Worm (Caenorhabditis elegans) whole organism, young adult: ENCODE measurements around the gene str-131.

ENCODE experiments used
- B0019.2 ChIP-seq: fragments of 200-800 bp; sonication (Bioruptor generic); conservative IDR thresholded peaks from 2 replicates; pipeline ENCODE4 v1.3.6; 2022; ENCODE audit warnings: missing genetic modification reagents, missing genetic modification characterization, missing compliant biosample characterization
- C17E4.6 ChIP-seq: fragments of 200-800 bp; sonication (Bioruptor generic); IDR thresholded peaks from 2 replicates; pipeline ENCODE4 v1.3.6; 2022; ENCODE audit warnings: missing genetic modification reagents, missing genetic modification characterization, missing compliant biosample characterization
- D2030.7 ChIP-seq: fragments of 200-800 bp; sonication (Bioruptor generic); IDR thresholded peaks from 2 replicates; pipeline ENCODE4 v1.3.6; 2022; ENCODE audit warnings: missing genetic modification reagents, missing genetic modification characterization, missing compliant biosample characterization
- F55B11.4 ChIP-seq: sonication (generic microtip); optimal IDR thresholded peaks from 2 replicates; lab custom pipeline; 2016; ENCODE audit warnings: missing compliant biosample characterization, missing genetic modification characterization, borderline replicate concordance; ENCODE audit not compliant: insufficient read depth
- K12H6.12 ChIP-seq: fragments of 200-800 bp; sonication (Bioruptor generic); optimal IDR thresholded peaks from 2 replicates; lab custom pipeline; 2018; ENCODE audit warnings: mild to moderate bottlenecking, missing genetic modification characterization, missing compliant biosample characterization
- T26A5.8 ChIP-seq: sonication (generic microtip); optimal IDR thresholded peaks from 2 replicates; lab custom pipeline; 2016; ENCODE audit warnings: missing genetic modification characterization, missing compliant biosample characterization
- Y79H2A.3 ChIP-seq: fragments of 200-800 bp; sonication (Bioruptor generic); conservative IDR thresholded peaks from 2 replicates; pipeline ENCODE4 v1.3.6; 2022; ENCODE audit warnings: missing genetic modification reagents, missing genetic modification characterization, missing compliant biosample characterization
- ZK185.1 ChIP-seq: sonication (generic microtip); optimal IDR thresholded peaks from 2 replicates; lab custom pipeline; 2016; ENCODE audit warnings: mild to moderate bottlenecking, missing genetic modification characterization, missing compliant biosample characterization; ENCODE audit not compliant: poor library complexity, severe bottlenecking
- ama-1 ChIP-seq, 3 experiments: fragments of 150-350 bp in 1 of 3; sonication (generic microtip) in 2 of 3; optimal IDR thresholded peaks; 2 replicates each; lab custom pipeline; 2014 to 2018; ENCODE audit warnings: missing biosample characterization in 2 of 3, missing genetic modification characterization in 2 of 3, missing genetic modification reagents in 2 of 3
- aptf-2 ChIP-seq: fragments of 200-800 bp; sonication (Bioruptor generic); conservative IDR thresholded peaks from 2 replicates; pipeline ENCODE4 v1.3.6; 2022; ENCODE audit warnings: missing genetic modification reagents, missing genetic modification characterization, missing compliant biosample characterization
- aptf-3 ChIP-seq: fragments of 200-800 bp; sonication (Bioruptor generic); IDR thresholded peaks from 2 replicates; pipeline ENCODE4 v1.3.6; 2022; ENCODE audit warnings: missing genetic modification characterization, missing compliant biosample characterization
- attf-3 ChIP-seq: fragments of 200-800 bp; sonication (Bioruptor generic); conservative IDR thresholded peaks from 2 replicates; pipeline ENCODE4 v1.3.6; 2022; ENCODE audit warnings: missing genetic modification reagents, missing genetic modification characterization, missing compliant biosample characterization
- attf-5 ChIP-seq: fragments of 200-800 bp; sonication (Bioruptor generic); optimal IDR thresholded peaks from 2 replicates; lab custom pipeline; 2018; ENCODE audit warnings: mild to moderate bottlenecking, missing genetic modification characterization, missing compliant biosample characterization
- cebp-1 ChIP-seq, 2 experiments: fragments of 200-800 bp in 1 of 2; sonication (Bioruptor generic) in 1 of 2; sonication (generic microtip) in 1 of 2; IDR thresholded peaks in 1 of 2; optimal IDR thresholded peaks in 1 of 2; 2 replicates each; pipeline versions ENCODE4 v1.3.6 to Lab custom; 2017 to 2022; ENCODE audit warnings: missing compliant biosample characterization in 2 of 2, missing genetic modification characterization in 2 of 2, mild to moderate bottlenecking in 1 of 2, missing genetic modification reagents in 1 of 2, moderate library complexity in 1 of 2
- cebp-2 ChIP-seq: fragments of 200-800 bp; sonication (Bioruptor generic); IDR thresholded peaks from 2 replicates; pipeline ENCODE4 v1.3.6; 2022; ENCODE audit warnings: missing genetic modification characterization, missing compliant biosample characterization
- ceh-27 ChIP-seq: fragments of 200-800 bp; sonication (Bioruptor generic); optimal IDR thresholded peaks from 2 replicates; lab custom pipeline; 2018; ENCODE audit warnings: mild to moderate bottlenecking, missing genetic modification characterization, moderate library complexity, missing compliant biosample characterization
- die-1 ChIP-seq: sonication (generic microtip); optimal IDR thresholded peaks from 2 replicates; lab custom pipeline; 2016; ENCODE audit warnings: missing genotype, mild to moderate bottlenecking, missing genetic modification characterization, missing compliant biosample characterization
- dox-1 ChIP-seq: fragments of 200-800 bp; sonication (Bioruptor generic); IDR thresholded peaks from 2 replicates; pipeline ENCODE4 v1.3.6; 2022; ENCODE audit warnings: missing genetic modification reagents, missing genetic modification characterization, missing compliant biosample characterization
- egl-18 ChIP-seq: fragments of 200-800 bp; sonication (Bioruptor generic); IDR thresholded peaks from 2 replicates; pipeline ENCODE4 v1.3.6; 2022; ENCODE audit warnings: missing genetic modification reagents, missing genetic modification characterization, missing compliant biosample characterization
- ekl-4 ChIP-seq: fragments of 200-800 bp; sonication (Bioruptor generic); IDR thresholded peaks from 2 replicates; pipeline ENCODE4 v1.3.6; 2022; ENCODE audit warnings: missing genetic modification reagents, missing genetic modification characterization, missing compliant biosample characterization
- hlh-12 ChIP-seq: sonication (generic microtip); optimal IDR thresholded peaks from 2 replicates; lab custom pipeline; 2016; ENCODE audit warnings: missing genetic modification characterization, missing compliant biosample characterization
- hmg-1.2 ChIP-seq: fragments of 200-800 bp; sonication (Bioruptor generic); IDR thresholded peaks from 2 replicates; pipeline ENCODE4 v1.3.6; 2022; ENCODE audit warnings: missing genetic modification reagents, missing genetic modification characterization, missing compliant biosample characterization
- hsf-1 ChIP-seq: fragments of 200-800 bp; sonication (Bioruptor generic); IDR thresholded peaks from 2 replicates; pipeline ENCODE4 v1.3.6; 2022; ENCODE audit warnings: missing genetic modification reagents, missing genetic modification characterization, missing compliant biosample characterization
- let-607 ChIP-seq, 2 experiments: fragments of 200-800 bp in 1 of 2; sonication (Bioruptor generic) in 1 of 2; sonication (generic microtip) in 1 of 2; optimal IDR thresholded peaks; 2 replicates each; lab custom pipeline; 2016 to 2018; ENCODE audit warnings: mild to moderate bottlenecking in 2 of 2, missing compliant biosample characterization in 2 of 2, missing genetic modification characterization in 2 of 2, moderate library complexity in 2 of 2, missing genotype in 1 of 2
- lin-40 ChIP-seq: sonication (generic microtip); optimal IDR thresholded peaks from 2 replicates; lab custom pipeline; 2016; ENCODE audit warnings: missing genetic modification characterization, mild to moderate bottlenecking, missing compliant biosample characterization, missing genotype, missing genetic modification reagents
- lsy-27 ChIP-seq: sonication (generic microtip); optimal IDR thresholded peaks from 2 replicates; lab custom pipeline; 2017; ENCODE audit warnings: missing genetic modification characterization, mild to moderate bottlenecking, missing compliant biosample characterization, antibody characterized with exemption, missing genotype, borderline replicate concordance; ENCODE audit not compliant: insufficient read depth
- madf-3 ChIP-seq: fragments of 200-800 bp; sonication (Bioruptor generic); IDR thresholded peaks from 2 replicates; pipeline ENCODE4 v1.3.6; 2022; ENCODE audit warnings: missing genetic modification reagents, missing genetic modification characterization, missing compliant biosample characterization
- madf-6 ChIP-seq: fragments of 200-800 bp; sonication (Bioruptor generic); IDR thresholded peaks from 2 replicates; pipeline ENCODE4 v1.3.6; 2022; ENCODE audit warnings: missing genetic modification reagents, missing genetic modification characterization, missing compliant biosample characterization
- madf-8 ChIP-seq: fragments of 200-800 bp; sonication (Bioruptor generic); conservative IDR thresholded peaks from 2 replicates; pipeline ENCODE4 v1.3.6; 2022; ENCODE audit warnings: missing genetic modification reagents, missing genetic modification characterization, missing compliant biosample characterization
- mcd-1 ChIP-seq: fragments of 200-800 bp; sonication (Bioruptor generic); IDR thresholded peaks from 2 replicates; pipeline ENCODE4 v1.3.6; 2022; ENCODE audit warnings: missing genetic modification reagents, missing genetic modification characterization, missing compliant biosample characterization
- mes-4 ChIP-seq: sonication (generic microtip); optimal IDR thresholded peaks from 2 replicates; lab custom pipeline; 2016; ENCODE audit warnings: missing genotype, missing genetic modification characterization, missing compliant biosample characterization
- nfya-1 ChIP-seq: sonication (generic microtip); optimal IDR thresholded peaks from 2 replicates; lab custom pipeline; 2017; ENCODE audit warnings: antibody characterized with exemption, missing compliant biosample characterization, missing genetic modification characterization, borderline replicate concordance; ENCODE audit not compliant: insufficient read depth
- nhr-179 ChIP-seq: sonication (generic microtip); optimal IDR thresholded peaks from 2 replicates; lab custom pipeline; 2016; ENCODE audit warnings: mild to moderate bottlenecking, missing genetic modification characterization, missing compliant biosample characterization
- nhr-27 ChIP-seq: fragments of 200-800 bp; sonication (Bioruptor generic); optimal IDR thresholded peaks from 2 replicates; lab custom pipeline; 2018; ENCODE audit warnings: mild to moderate bottlenecking, missing genetic modification characterization, moderate library complexity, missing compliant biosample characterization
- nhr-80 ChIP-seq: sonication (generic microtip); optimal IDR thresholded peaks from 2 replicates; lab custom pipeline; 2016; ENCODE audit warnings: missing genetic modification characterization, missing compliant biosample characterization
- nhr-90 ChIP-seq: sonication (generic microtip); optimal IDR thresholded peaks from 2 replicates; lab custom pipeline; 2016; ENCODE audit warnings: missing genotype, mild to moderate bottlenecking, missing genetic modification characterization, missing compliant biosample characterization
- pbrm-1 ChIP-seq: fragments of 200-800 bp; sonication (Bioruptor generic); IDR thresholded peaks from 2 replicates; pipeline ENCODE4 v1.3.6; 2022; ENCODE audit warnings: missing genetic modification reagents, missing genetic modification characterization, missing compliant biosample characterization
- repo-1 ChIP-seq: sonication (generic microtip); optimal IDR thresholded peaks from 2 replicates; lab custom pipeline; 2017; ENCODE audit warnings: mild to moderate bottlenecking, missing genetic modification characterization, missing compliant biosample characterization
- snpc-1.3 ChIP-seq: sonication (generic microtip); optimal IDR thresholded peaks from 2 replicates; lab custom pipeline; 2017; ENCODE audit warnings: missing genetic modification characterization, mild to moderate bottlenecking, missing compliant biosample characterization, antibody characterized with exemption, moderate library complexity, missing genotype, missing genetic modification reagents; ENCODE audit not compliant: insufficient read depth
- tbp1 ChIP-seq: fragments of 200-800 bp; sonication (Bioruptor generic); optimal IDR thresholded peaks from 2 replicates; lab custom pipeline; 2018; ENCODE audit warnings: mild to moderate bottlenecking, missing genetic modification characterization, missing compliant biosample characterization
- tlf-1 ChIP-seq: fragments of 200-800 bp; sonication (Bioruptor generic); optimal IDR thresholded peaks from 2 replicates; lab custom pipeline; 2018; ENCODE audit warnings: mild to moderate bottlenecking, missing genetic modification characterization, missing compliant biosample characterization
- unc-130 ChIP-seq: sonication (generic microtip); optimal IDR thresholded peaks from 2 replicates; lab custom pipeline; 2016; ENCODE audit warnings: missing genetic modification reagents, missing genetic modification characterization, missing compliant biosample characterization

str-131 gene

DNA sequence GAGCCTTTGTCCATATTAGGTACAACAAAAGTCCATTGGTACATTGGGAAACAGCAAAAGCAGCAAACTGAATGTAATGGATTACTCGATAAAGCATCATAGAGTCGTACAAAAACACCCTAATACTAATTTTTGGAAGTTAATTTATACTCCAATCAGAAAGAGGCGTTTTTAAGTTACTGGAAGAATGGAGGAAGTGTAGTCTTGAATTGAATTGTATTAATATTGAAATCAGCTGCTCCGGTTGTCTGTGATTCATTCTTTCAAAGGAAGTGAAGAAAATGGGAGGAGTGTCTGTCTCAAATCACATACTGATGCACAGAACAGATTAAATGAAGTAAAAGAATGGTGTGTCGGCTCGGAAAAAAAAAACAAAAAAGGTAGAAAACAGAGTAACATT is at the start of gene str-131:
TSS of gene str-131 (minus strand) at position 101 of the 400 bp plus-strand sequence.
- TF ChIP-seq nhr-179 (no peak), madf-6 (no peak), hmg-1.2 (GFP tag; lab: Robert Waterston, UW) (no peak), nhr-80 (no peak), B0019.2 (no peak), snpc-1.3 (tag; lab: Kevin White, UChicago) (no peak), nfya-1 (no peak), ekl-4 (GFP tag; lab: Robert Waterston, UW) (no peak), C17E4.6 (GFP tag; lab: Robert Waterston, UW) (no peak), let-607 (tag; optimal IDR thresholded peaks at IDR 0.05; lab: Kevin White, UChicago) (no peak), madf-8 (GFP tag; lab: Robert Waterston, UW) (no peak), lin-40 (tag; lab: Kevin White, UChicago) (no peak), ZK185.1 (tag; lab: Kevin White, UChicago) (no peak), cebp-2 (GFP tag; lab: Robert Waterston, UW) (no peak)

- TF ChIP-seq madf-3 (GFP tag; lab: Robert Waterston, UW) (0 out of 2 replicates have a peak, but pooled peaks have one; percentile 62), cebp-1 (GFP tag; IDR thresholded peaks at IDR 0.05; lab: Robert Waterston, UW) (no peak), cebp-1 (tag; optimal IDR thresholded peaks at IDR 0.05; lab: Kevin White, UChicago) (peak; percentile 59), die-1 (tag; lab: Kevin White, UChicago) (no peak), madf-6 (0 out of 2 replicates have a peak, but pooled peaks have one; percentile 14), mcd-1 (no peak)
These were observed 49.3 kb upstream of the str-131 start for ce11 chrV:8130812-8131211.

DNA sequence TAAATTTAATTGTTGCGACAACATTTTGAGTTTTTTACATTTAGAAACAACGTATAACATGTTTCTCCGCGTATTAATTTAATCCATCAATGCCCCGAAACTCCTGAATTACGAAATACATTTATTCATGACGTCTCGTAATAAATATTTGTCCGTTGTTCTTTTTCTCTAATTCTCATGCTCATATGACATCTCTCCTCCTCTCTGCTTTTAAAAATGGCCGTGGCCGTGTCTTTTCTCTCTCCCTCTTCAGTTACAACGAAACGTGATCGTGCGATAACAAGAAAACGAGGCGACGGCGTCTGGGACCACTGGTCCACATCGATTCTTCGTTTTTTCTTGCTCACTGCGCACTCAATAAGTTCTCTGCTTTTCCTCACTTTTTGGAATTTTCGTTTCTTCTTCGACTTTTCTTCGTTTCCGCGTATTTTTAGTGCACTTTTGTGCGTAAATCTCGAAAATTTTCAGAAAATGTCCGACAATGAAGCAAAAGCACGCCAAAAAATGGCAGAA is 48.7 kb upstream of the str-131 start, which contains the start of gene snap-1:
TSS of gene snap-1 (plus strand) at position 463 of the 513 bp plus-strand sequence.
- TF ChIP-seq hsf-1 (GFP tag; lab: Robert Waterston, UW) = no peak; the same call in 1 of the 2 replicates
- no peak for TF ChIP-seq Y79H2A.3 (GFP tag; lab: Robert Waterston, UW)
- peak; percentile 27; the same call in 1 of the 2 replicates for TF ChIP-seq pbrm-1 (GFP tag; lab: Robert Waterston, UW)
- TF ChIP-seq hmg-1.2 (GFP tag; lab: Robert Waterston, UW) = peak; percentile 45; the same call in 1 of the 2 replicates
- no peak for TF ChIP-seq D2030.7 (GFP tag; lab: Robert Waterston, UW)
- no peak for TF ChIP-seq die-1 (tag; lab: Kevin White, UChicago)
- TF ChIP-seq attf-5 (GFP tag; lab: Kevin White, UChicago) = peak; percentile 83
- no peak for TF ChIP-seq unc-130 (GFP tag; lab: Kevin White, UChicago)
- no peak for TF ChIP-seq lsy-27 (tag; lab: Kevin White, UChicago)
- TF ChIP-seq nhr-27 (tag; lab: Kevin White, UChicago) = no peak
- no peak for TF ChIP-seq egl-18
- no peak for TF ChIP-seq attf-3
- TF ChIP-seq ceh-27 (GFP tag; lab: Kevin White, UChicago) = peak; percentile 46
- TF ChIP-seq nhr-80 = peak; percentile 16
- no peak for TF ChIP-seq hlh-12 (tag; lab: Kevin White, UChicago)
- TF ChIP-seq T26A5.8 (tag; lab: Kevin White, UChicago) = no peak
- TF ChIP-seq mcd-1 = 0 out of 2 replicates have a peak, but pooled peaks have one; percentile 47
- no peak for TF ChIP-seq repo-1 (tag; lab: Kevin White, UChicago)
- TF ChIP-seq tlf-1 (GFP tag; lab: Kevin White, UChicago) = no peak
- TF ChIP-seq aptf-3 (GFP tag; lab: Robert Waterston, UW) = no peak
- no peak for TF ChIP-seq snpc-1.3 (tag; lab: Kevin White, UChicago)
- TF ChIP-seq K12H6.12 (tag; lab: Kevin White, UChicago) = peak; percentile 73
- TF ChIP-seq tbp1 (GFP tag; lab: Kevin White, UChicago) = peak; percentile 3
- peak; percentile 90 for TF ChIP-seq cebp-1 (GFP tag; IDR thresholded peaks at IDR 0.05; lab: Robert Waterston, UW)
- peak; percentile 95 for TF ChIP-seq cebp-1 (tag; optimal IDR thresholded peaks at IDR 0.05; lab: Kevin White, UChicago)
- TF ChIP-seq F55B11.4 = no peak
- no peak for TF ChIP-seq mes-4 (tag; lab: Kevin White, UChicago)
- no peak for TF ChIP-seq nhr-90 (tag; lab: Kevin White, UChicago)
- peak; percentile 44 for TF ChIP-seq ama-1 (optimal IDR thresholded peaks at IDR 0.05; lab: Kevin White, UChicago)
- TF ChIP-seq ama-1 (GFP tag; optimal IDR thresholded peaks at IDR 0.05; lab: Kevin White, UChicago) = no peak
- TF ChIP-seq dox-1 (GFP tag; lab: Robert Waterston, UW) = peak; percentile 51; the same call in 1 of the 2 replicates
- TF ChIP-seq aptf-2 = no peak
